Fruit fly (Drosophila melanogaster) whole organism, embryonic: ENCODE measurements around the gene Phs.

Experiments
- Ada2b ChIP-seq: fragments of 200-800 bp; sonication (Bioruptor generic); IDR thresholded peaks from 2 replicates; pipeline ENCODE4 v1.3.6; 2022; ENCODE audit warnings: missing biosample characterization, missing genetic modification characterization
- CG11456 ChIP-seq: fragments of 200-800 bp; sonication (Bioruptor generic); IDR thresholded peaks from 3 replicates; pipeline ENCODE4 v1.3.6; 2022; ENCODE audit warnings: missing biosample characterization, missing genetic modification characterization
- CG11696 ChIP-seq: fragments of 200-800 bp; sonication (Bioruptor generic); IDR thresholded peaks from 2 replicates; pipeline ENCODE4 v1.3.6; 2022; ENCODE audit warnings: missing biosample characterization, missing genetic modification characterization
- CG14050 ChIP-seq: fragments of 200-800 bp; sonication (Bioruptor generic); IDR thresholded peaks from 3 replicates; pipeline ENCODE4 v1.3.6; 2022; ENCODE audit warnings: missing biosample characterization, missing genetic modification characterization
- CG15479 ChIP-seq: fragments of 200-800 bp; sonication (Bioruptor generic); optimal IDR thresholded peaks from 3 replicates; lab custom pipeline; 2019; ENCODE audit warnings: missing biosample characterization, mild to moderate bottlenecking, missing genetic modification characterization, moderate library complexity
- CG15601 ChIP-seq: fragments of 200-800 bp; sonication (Bioruptor generic); optimal IDR thresholded peaks from 3 replicates; lab custom pipeline; 2019; ENCODE audit warnings: missing biosample characterization, mild to moderate bottlenecking, missing genetic modification characterization, moderate library complexity
- CG1603 ChIP-seq: fragments of 200-800 bp; sonication (Bioruptor generic); optimal IDR thresholded peaks from 2 replicates; lab custom pipeline; 2019; ENCODE audit warnings: missing biosample characterization, mild to moderate bottlenecking, missing genetic modification characterization, moderate library complexity
- CG16779 ChIP-seq: fragments of 200-800 bp; sonication (Bioruptor generic); IDR thresholded peaks from 2 replicates; pipeline ENCODE4 v1.3.6; 2022; ENCODE audit warnings: missing biosample characterization, missing genetic modification characterization
- CG32532 ChIP-seq: fragments of 200-800 bp; sonication (Bioruptor generic); IDR thresholded peaks from 2 replicates; pipeline ENCODE4 v1.3.6; 2022; ENCODE audit warnings: missing biosample characterization, missing genetic modification characterization
- CG32772 ChIP-seq: fragments of 200-800 bp; sonication (Bioruptor generic); IDR thresholded peaks from 2 replicates; pipeline ENCODE4 v1.3.6; 2022; ENCODE audit warnings: missing biosample characterization, missing genetic modification characterization
- CG33213 ChIP-seq: fragments of 200-800 bp; sonication (Bioruptor generic); optimal IDR thresholded peaks from 3 replicates; lab custom pipeline; 2016; ENCODE audit warnings: missing biosample characterization, missing genetic modification characterization
- CG4360 ChIP-seq: fragments of 200-800 bp; sonication (Bioruptor generic); IDR thresholded peaks from 2 replicates; pipeline ENCODE4 v1.3.6; 2022; ENCODE audit warnings: missing biosample characterization, missing genetic modification characterization
- CG4730 ChIP-seq: fragments of 200-800 bp; sonication (Bioruptor generic); IDR thresholded peaks from 2 replicates; pipeline ENCODE4 v1.3.6; 2022; ENCODE audit warnings: missing biosample characterization, missing genetic modification characterization
- CG5180 ChIP-seq: fragments of 200-800 bp; sonication (Bioruptor generic); optimal IDR thresholded peaks from 3 replicates; lab custom pipeline; 2017; ENCODE audit warnings: missing biosample characterization, missing genetic modification characterization, mild to moderate bottlenecking, moderate library complexity, missing genetic modification reagents
- CG5245 ChIP-seq: fragments of 200-800 bp; sonication (Bioruptor generic); optimal IDR thresholded peaks from 3 replicates; lab custom pipeline; 2016; ENCODE audit warnings: missing biosample characterization, missing genetic modification characterization
- CG6175 ChIP-seq: fragments of 200-800 bp; sonication (Bioruptor generic); IDR thresholded peaks from 3 replicates; pipeline ENCODE4 v1.3.6; 2022; ENCODE audit warnings: missing biosample characterization, missing genetic modification characterization
- CG6791 ChIP-seq: fragments of 200-800 bp; sonication (Bioruptor generic); IDR thresholded peaks from 3 replicates; pipeline ENCODE4 v1.3.6; 2022; ENCODE audit warnings: missing biosample characterization, missing genetic modification characterization; ENCODE audit not compliant: partially characterized antibody
- CTCF ChIP-seq: fragments of 200-800 bp; sonication (Bioruptor generic); optimal IDR thresholded peaks from 2 replicates; lab custom pipeline; 2017; ENCODE audit warnings: missing biosample characterization, mild to moderate bottlenecking, missing genetic modification characterization, moderate library complexity
- CkIIα-i1 ChIP-seq: fragments of 200-800 bp; sonication (Bioruptor generic); IDR thresholded peaks from 2 replicates; pipeline ENCODE4 v1.3.6; 2022; ENCODE audit warnings: missing biosample characterization, missing genetic modification characterization
- Ets65A ChIP-seq: fragments of 200-800 bp; sonication (Bioruptor generic); peaks from one replicate; lab custom pipeline; 2016; ENCODE audit warnings: missing biosample characterization, missing genetic modification characterization
- H2.0 ChIP-seq: fragments of 200-800 bp; sonication (Bioruptor generic); IDR thresholded peaks from 2 replicates; pipeline ENCODE4 v1.3.6; 2022; ENCODE audit warnings: missing biosample characterization, missing genetic modification characterization
- Hr39 ChIP-seq: fragments of >200 bp; optimal IDR thresholded peaks from 2 replicates; lab custom pipeline; 2017
- Hr78 ChIP-seq, 2 experiments: fragments of 200-800 bp in 1 of 2; fragments of >200 bp in 1 of 2; sonication (Bioruptor generic) in 1 of 2; optimal IDR thresholded peaks; 2 replicates each; lab custom pipeline; 2017 to 2019; ENCODE audit warnings: missing biosample characterization in 2 of 2, missing genetic modification characterization in 2 of 2, mild to moderate bottlenecking in 1 of 2, moderate library complexity in 1 of 2
- Meics ChIP-seq: fragments of 200-800 bp; sonication (Bioruptor generic); optimal IDR thresholded peaks from 2 replicates; lab custom pipeline; 2017; ENCODE audit warnings: missing biosample characterization, mild to moderate bottlenecking, missing genetic modification characterization
- Nf-YB ChIP-seq: fragments of 200-800 bp; sonication (Bioruptor generic); optimal IDR thresholded peaks from 3 replicates; lab custom pipeline; 2019; ENCODE audit warnings: missing biosample characterization, mild to moderate bottlenecking, missing genetic modification characterization, moderate library complexity
- Ptx1 ChIP-seq: fragments of 200-800 bp; sonication (Bioruptor generic); IDR thresholded peaks from 2 replicates; pipeline ENCODE4 v1.3.6; 2022; ENCODE audit warnings: missing biosample characterization, missing genetic modification characterization
- Ravus ChIP-seq: fragments of 200-800 bp; sonication (Bioruptor generic); IDR thresholded peaks from 2 replicates; pipeline ENCODE4 v1.3.6; 2022; ENCODE audit warnings: missing biosample characterization, missing genetic modification characterization
- Xrp1 ChIP-seq: fragments of 200-800 bp; sonication (Bioruptor generic); IDR thresholded peaks from 2 replicates; pipeline ENCODE4 v1.3.6; 2022; ENCODE audit warnings: missing biosample characterization, missing genetic modification characterization
- aop ChIP-seq: fragments of 200-800 bp; sonication (Bioruptor generic); IDR thresholded peaks from 2 replicates; pipeline ENCODE4 v1.3.6; 2022; ENCODE audit warnings: missing biosample characterization, missing genetic modification characterization
- crp ChIP-seq, 2 experiments: fragments of 200-800 bp; sonication (Bioruptor generic); optimal IDR thresholded peaks; 2 replicates in 1 of 2; 3 replicates in 1 of 2; lab custom pipeline; 2017; ENCODE audit warnings: missing biosample characterization in 2 of 2, missing genetic modification characterization in 2 of 2, mild to moderate bottlenecking in 1 of 2, moderate library complexity in 1 of 2
- cwo ChIP-seq: fragments of 200-800 bp; sonication (Bioruptor generic); optimal IDR thresholded peaks from 3 replicates; lab custom pipeline; 2017; ENCODE audit warnings: missing biosample characterization, missing genetic modification characterization, mild to moderate bottlenecking, moderate library complexity, missing genetic modification reagents
- dpn ChIP-seq, 2 experiments: fragments of 200-800 bp; sonication (Bioruptor generic); optimal IDR thresholded peaks; 3 replicates each; lab custom pipeline; 2016; ENCODE audit warnings: missing biosample characterization in 2 of 2, missing genetic modification characterization in 2 of 2
- fru ChIP-seq: fragments of >200 bp; optimal IDR thresholded peaks from 2 replicates; lab custom pipeline; 2017
- jumu ChIP-seq: fragments of 200-800 bp; sonication (Bioruptor generic); optimal IDR thresholded peaks from 3 replicates; lab custom pipeline; 2016; ENCODE audit warnings: missing biosample characterization, missing genetic modification characterization
- knrl ChIP-seq: fragments of 200-800 bp; sonication (Bioruptor generic); IDR thresholded peaks from 3 replicates; pipeline ENCODE4 v1.3.6; 2022; ENCODE audit warnings: missing biosample characterization, missing genetic modification characterization; ENCODE audit not compliant: partially characterized antibody
- lbe ChIP-seq: fragments of 200-800 bp; sonication (Bioruptor generic); optimal IDR thresholded peaks from 2 replicates; lab custom pipeline; 2016; ENCODE audit warnings: missing biosample characterization, mild to moderate bottlenecking, missing genetic modification characterization
- lov ChIP-seq, 2 experiments: fragments of 200-800 bp in 1 of 2; fragments of >200 bp in 1 of 2; sonication (Bioruptor generic) in 1 of 2; IDR thresholded peaks in 1 of 2; optimal IDR thresholded peaks in 1 of 2; 2 replicates in 1 of 2; 3 replicates in 1 of 2; pipeline versions ENCODE4 v1.3.6 to Lab custom; 2017 to 2022; ENCODE audit warnings: missing biosample characterization in 1 of 2, missing genetic modification characterization in 1 of 2
- pb ChIP-seq: fragments of 200-800 bp; sonication (Bioruptor generic); optimal IDR thresholded peaks from 3 replicates; lab custom pipeline; 2016; ENCODE audit warnings: missing biosample characterization, missing genetic modification characterization
- prd ChIP-seq, 3 experiments: fragments of >200 bp in 2 of 3; fragments of 200-800 bp in 1 of 3; sonication (Bioruptor generic) in 1 of 3; optimal IDR thresholded peaks in 2 of 3; IDR thresholded peaks in 1 of 3; 2 replicates in 2 of 3; 3 replicates in 1 of 3; pipeline versions ENCODE4 v1.3.6 to Lab custom; 2017 to 2022; ENCODE audit warnings: missing biosample characterization in 1 of 3, missing genetic modification characterization in 1 of 3
- row ChIP-seq: fragments of 200-800 bp; sonication (Bioruptor generic); IDR thresholded peaks from 3 replicates; pipeline ENCODE4 v1.3.6; 2022; ENCODE audit warnings: missing biosample characterization, missing genetic modification characterization
- sisA ChIP-seq: fragments of 200-800 bp; sonication (Bioruptor generic); IDR thresholded peaks from 2 replicates; pipeline ENCODE4 v1.3.6; 2022; ENCODE audit warnings: missing biosample characterization, missing genetic modification characterization
- sob ChIP-seq: fragments of 200-800 bp; sonication (Bioruptor generic); IDR thresholded peaks from 2 replicates; pipeline ENCODE4 v1.3.6; 2022; ENCODE audit warnings: missing biosample characterization, missing genetic modification characterization
- stc ChIP-seq: fragments of 200-800 bp; sonication (Bioruptor generic); IDR thresholded peaks from 2 replicates; pipeline ENCODE4 v1.3.6; 2022; ENCODE audit warnings: missing biosample characterization, missing genetic modification characterization
- unc-4 ChIP-seq: fragments of 200-800 bp; sonication (Bioruptor generic); IDR thresholded peaks from 2 replicates; pipeline ENCODE4 v1.3.6; 2022; ENCODE audit warnings: missing biosample characterization, missing genetic modification characterization; ENCODE audit not compliant: partially characterized antibody

Gene Phs

dm6 chr3L:15588514-15589138, 31.1 kb upstream of the Phs start, which contains the start of gene RhoGAP71E (continued):
- no peak for TF ChIP-seq Ravus (GFP tag; lab: Robert Waterston, UW)
- TF ChIP-seq CTCF (GFP tag; lab: Kevin White, UChicago) = no peak
- no peak for TF ChIP-seq fru (lab: Kevin White, UChicago)
- no peak for TF ChIP-seq CkIIα-i1
- TF ChIP-seq CG15601 (tag; lab: Kevin White, UChicago) = no peak
- TF ChIP-seq CG16779 (GFP tag; lab: Robert Waterston, UW) = no peak
- TF ChIP-seq lbe (GFP tag; lab: Kevin White, UChicago) = no peak
- no peak for TF ChIP-seq CG5180 (GFP tag; lab: Kevin White, UChicago)
- TF ChIP-seq Hr39 (lab: Kevin White, UChicago) = no peak
- TF ChIP-seq crp (GFP tag; optimal IDR thresholded peaks at IDR 0.05; lab: Kevin White, UChicago) = no peak
- no peak for TF ChIP-seq dpn (GFP tag; optimal IDR thresholded peaks at IDR 0.05; lab: Kevin White, UChicago)
- TF ChIP-seq CG15479 = no peak
- TF ChIP-seq stc (GFP tag; lab: Robert Waterston, UW) = peak; percentile 51; the same call in 1 of the 2 replicates
- no peak for TF ChIP-seq CG14050 (GFP tag; lab: Robert Waterston, UW)
- no peak for TF ChIP-seq CG5245 (GFP tag; lab: Kevin White, UChicago)
- TF ChIP-seq aop (GFP tag; lab: Robert Waterston, UW) = no peak
- peak; percentile 46; the same call in 1 of the 2 replicates for TF ChIP-seq unc-4
- peak; percentile 29; the same call in 1 of the 2 replicates for TF ChIP-seq CG4730 (GFP tag; lab: Robert Waterston, UW)
- TF ChIP-seq Meics (GFP tag; lab: Kevin White, UChicago) = peak; percentile 62
- peak; percentile 57 for TF ChIP-seq CG1603 (tag; lab: Kevin White, UChicago)
- no peak for TF ChIP-seq CG6175 (GFP tag; lab: Robert Waterston, UW)
- TF ChIP-seq Nf-YB (GFP tag; lab: Kevin White, UChicago) = peak; percentile 21
- peak; percentile 46; the same call in 1 of the 2 replicates for TF ChIP-seq Xrp1 (GFP tag; lab: Robert Waterston, UW)
- TF ChIP-seq, all 482 proteins: peak for 220

dm6 chr3L:15589746-15590145, 30.0 kb upstream of the Phs start:
- TF ChIP-seq CG6175 (GFP tag; lab: Robert Waterston, UW) (0 out of 3 replicates have a peak, but pooled peaks have one; percentile 39), lov (optimal IDR thresholded peaks at IDR 0.05; lab: Kevin White, UChicago) (no peak), lov (GFP tag; IDR thresholded peaks at IDR 0.05; lab: Robert Waterston, UW) (no peak), Ada2b (GFP tag; lab: Robert Waterston, UW) (0 out of 2 replicates have a peak, but pooled peaks have one; percentile 23), sisA (GFP tag; lab: Robert Waterston, UW) (no peak), Ets65A (peak; percentile 55), CG6791 (GFP tag; lab: Robert Waterston, UW) (0 out of 3 replicates have a peak, but pooled peaks have one; percentile 1), Ptx1 (GFP tag; lab: Robert Waterston, UW) (0 out of 2 replicates have a peak, but pooled peaks have one; percentile 25), pb (GFP tag; lab: Kevin White, UChicago) (peak; percentile 29), cwo (GFP tag; lab: Kevin White, UChicago) (no peak), CG33213 (GFP tag; lab: Kevin White, UChicago) (no peak), jumu (GFP tag; lab: Kevin White, UChicago) (peak; percentile 5), lbe (GFP tag; lab: Kevin White, UChicago) (no peak), knrl (GFP tag; lab: Robert Waterston, UW) (no peak), CG11456 (peak; percentile 24; the same call in 1 of the 3 replicates), CG4360 (GFP tag; lab: Robert Waterston, UW) (0 out of 2 replicates have a peak, but pooled peaks have one; percentile 10), CG11696 (GFP tag; lab: Robert Waterston, UW) (peak; percentile 81), prd (optimal IDR thresholded peaks at IDR 0.05; lab: Kevin White, UChicago) (no peak), prd (GFP tag; IDR thresholded peaks at IDR 0.05; lab: Robert Waterston, UW) (0 out of 3 replicates have a peak, but pooled peaks have one; percentile 11), CG32772 (GFP tag; lab: Robert Waterston, UW) (0 out of 2 replicates have a peak, but pooled peaks have one; percentile 40), row (GFP tag; lab: Robert Waterston, UW) (peak; percentile 17; the same call in 1 of the 3 replicates), Hr78 (GFP tag; optimal IDR thresholded peaks at IDR 0.05; lab: Kevin White, UChicago) (no peak), sob (GFP tag; lab: Robert Waterston, UW) (0 out of 2 replicates have a peak, but pooled peaks have one; percentile 15), H2.0 (0 out of 2 replicates have a peak, but pooled peaks have one; percentile 11), CG32532 (GFP tag; lab: Robert Waterston, UW) (0 out of 2 replicates have a peak, but pooled peaks have one; percentile 16)
- TF ChIP-seq, all 482 proteins: peak for 16
